Worm (Caenorhabditis elegans) whole organism, late embryonic: Measurements from ENCODE around the gene C16C8.9.
"Not testable (repeated sequence)": the region's sequence is repeated elsewhere in the genome, so short reads cannot be mapped to it uniquely, and the experiment has no call there.

Experiments
- K02D7.2 ChIP-seq: sonication (generic microtip); optimal IDR thresholded peaks from 2 replicates; lab custom pipeline; 2017; ENCODE audit warnings: mild to moderate bottlenecking, missing genetic modification characterization, missing compliant biosample characterization
- T23F11.4 ChIP-seq: fragments of 200-800 bp; sonication (Bioruptor generic); optimal IDR thresholded peaks from 2 replicates; lab custom pipeline; 2018; ENCODE audit warnings: mild to moderate bottlenecking, missing genetic modification characterization, missing compliant biosample characterization
- ahr-1 ChIP-seq: sonication (generic microtip); optimal IDR thresholded peaks from 2 replicates; lab custom pipeline; 2016; ENCODE audit warnings: missing genetic modification characterization, missing compliant biosample characterization
- ama-1 ChIP-seq: fragments of 150-350 bp; optimal IDR thresholded peaks from 2 replicates; lab custom pipeline; 2014
- ceh-18 ChIP-seq: sonication (generic microtip); optimal IDR thresholded peaks from 2 replicates; lab custom pipeline; 2016; ENCODE audit warnings: missing genetic modification characterization, missing compliant biosample characterization
- ceh-24 ChIP-seq: sonication (generic microtip); optimal IDR thresholded peaks from 2 replicates; lab custom pipeline; 2016; ENCODE audit warnings: mild to moderate bottlenecking, missing genetic modification characterization, missing compliant biosample characterization
- ceh-45 ChIP-seq: fragments of 200-800 bp; sonication (Bioruptor generic); IDR thresholded peaks from 2 replicates; pipeline ENCODE4 v1.3.6; 2022; ENCODE audit warnings: missing genetic modification reagents, missing genetic modification characterization, missing compliant biosample characterization
- ceh-48 ChIP-seq: sonication (generic microtip); optimal IDR thresholded peaks from 2 replicates; lab custom pipeline; 2016; ENCODE audit warnings: missing genetic modification characterization, inconsistent platforms, missing compliant biosample characterization
- ceh-6 ChIP-seq: fragments of 200-800 bp; sonication (Bioruptor generic); optimal IDR thresholded peaks from 2 replicates; lab custom pipeline; 2018; ENCODE audit warnings: mild to moderate bottlenecking, missing genetic modification characterization, missing compliant biosample characterization
- che-1 ChIP-seq: sonication (generic microtip); optimal IDR thresholded peaks from 2 replicates; lab custom pipeline; 2016; ENCODE audit warnings: mild to moderate bottlenecking, missing genetic modification characterization, missing compliant biosample characterization
- dmd-4 ChIP-seq: sonication (generic microtip); optimal IDR thresholded peaks from 2 replicates; lab custom pipeline; 2016; ENCODE audit warnings: borderline replicate concordance, missing genetic modification characterization, missing compliant biosample characterization
- dve-1 ChIP-seq: sonication (generic microtip); optimal IDR thresholded peaks from 2 replicates; lab custom pipeline; 2017; ENCODE audit warnings: antibody characterized with exemption, mild to moderate bottlenecking, missing genetic modification characterization, missing compliant biosample characterization
- elt-2 ChIP-seq: sonication (generic microtip); optimal IDR thresholded peaks from 2 replicates; lab custom pipeline; 2016; ENCODE audit warnings: missing genetic modification reagents, missing genetic modification characterization, missing compliant biosample characterization
- eyg-1 ChIP-seq: sonication (generic microtip); optimal IDR thresholded peaks from 2 replicates; lab custom pipeline; 2016; ENCODE audit warnings: missing genotype, missing genetic modification characterization, missing compliant biosample characterization
- fax-1 ChIP-seq: sonication (generic microtip); optimal IDR thresholded peaks from 2 replicates; lab custom pipeline; 2016; ENCODE audit warnings: missing genotype, missing genetic modification characterization, missing compliant biosample characterization
- fkh-10 ChIP-seq: fragments of 150-350 bp; optimal IDR thresholded peaks from 2 replicates; lab custom pipeline; 2014; ENCODE audit warnings: missing biosample characterization, missing genetic modification reagents, missing genetic modification characterization
- gmeb-2 ChIP-seq: sonication (generic microtip); optimal IDR thresholded peaks from 2 replicates; lab custom pipeline; 2016; ENCODE audit warnings: missing genetic modification characterization, inconsistent platforms, missing compliant biosample characterization
- hlh-15 ChIP-seq: sonication (generic microtip); optimal IDR thresholded peaks from 2 replicates; lab custom pipeline; 2016; ENCODE audit warnings: missing genetic modification characterization, missing compliant biosample characterization
- hlh-6 ChIP-seq: sonication (generic microtip); optimal IDR thresholded peaks from 2 replicates; lab custom pipeline; 2016; ENCODE audit warnings: missing genotype, missing genetic modification characterization, missing compliant biosample characterization
- mec-3 ChIP-seq: sonication (generic microtip); optimal IDR thresholded peaks from 2 replicates; lab custom pipeline; 2016; ENCODE audit warnings: borderline replicate concordance, missing genetic modification characterization, missing compliant biosample characterization
- nhr-232 ChIP-seq: sonication (generic microtip); optimal IDR thresholded peaks from 2 replicates; lab custom pipeline; 2016; ENCODE audit warnings: missing genetic modification characterization, missing compliant biosample characterization
- npax-4 ChIP-seq: sonication (generic microtip); optimal IDR thresholded peaks from 2 replicates; lab custom pipeline; 2016; ENCODE audit warnings: missing genetic modification characterization, missing compliant biosample characterization
- odd-2 ChIP-seq: sonication (generic microtip); optimal IDR thresholded peaks from 2 replicates; lab custom pipeline; 2017; ENCODE audit warnings: antibody characterized with exemption, mild to moderate bottlenecking, missing genetic modification characterization, missing compliant biosample characterization
- pat-9 ChIP-seq: fragments of 200-800 bp; sonication (Bioruptor generic); optimal IDR thresholded peaks from 2 replicates; lab custom pipeline; 2018; ENCODE audit warnings: mild to moderate bottlenecking, missing genetic modification characterization, moderate library complexity, missing compliant biosample characterization
- pax-1 ChIP-seq: fragments of 150-350 bp; optimal IDR thresholded peaks from 2 replicates; lab custom pipeline; 2014; ENCODE audit warnings: missing biosample characterization, missing genetic modification characterization
- pha-2 ChIP-seq: sonication (generic microtip); optimal IDR thresholded peaks from 2 replicates; lab custom pipeline; 2017; ENCODE audit warnings: mild to moderate bottlenecking, missing genetic modification characterization, missing compliant biosample characterization
- pha-4 ChIP-seq: fragments of 150-350 bp; optimal IDR thresholded peaks from 2 replicates; lab custom pipeline; 2018; ENCODE audit warnings: missing biosample characterization, missing genetic modification reagents, missing genetic modification characterization
- pqm-1 ChIP-seq: sonication (generic microtip); optimal IDR thresholded peaks from 2 replicates; lab custom pipeline; 2016; ENCODE audit warnings: missing genetic modification characterization, missing compliant biosample characterization
- pros-1 ChIP-seq: fragments of 150-350 bp; optimal IDR thresholded peaks from 2 replicates; lab custom pipeline; 2014; ENCODE audit warnings: missing biosample characterization, missing genetic modification reagents, missing genetic modification characterization
- sdc-2 ChIP-seq: sonication (generic microtip); optimal IDR thresholded peaks from 2 replicates; lab custom pipeline; 2016; ENCODE audit warnings: missing genotype, missing genetic modification characterization, missing compliant biosample characterization
- sox-4 ChIP-seq: sonication (generic microtip); optimal IDR thresholded peaks from 2 replicates; lab custom pipeline; 2017; ENCODE audit warnings: mild to moderate bottlenecking, missing genetic modification characterization, inconsistent platforms, missing compliant biosample characterization
- tbx-7 ChIP-seq: sonication (generic microtip); optimal IDR thresholded peaks from 2 replicates; lab custom pipeline; 2016; ENCODE audit warnings: missing genotype, missing genetic modification characterization, missing compliant biosample characterization
- unc-55 ChIP-seq: sonication (generic microtip); optimal IDR thresholded peaks from 2 replicates; lab custom pipeline; 2017; ENCODE audit warnings: missing biosample characterization, missing genetic modification reagents, missing genetic modification characterization
- unc-86 ChIP-seq: sonication (generic microtip); optimal IDR thresholded peaks from 2 replicates; lab custom pipeline; 2016; ENCODE audit warnings: missing genetic modification characterization, missing compliant biosample characterization
- ztf-16 ChIP-seq: sonication (generic microtip); optimal IDR thresholded peaks from 2 replicates; lab custom pipeline; 2017; ENCODE audit warnings: missing genetic modification characterization, missing compliant biosample characterization

C16C8.9 gene

ce11 chrII:3458209-3458608 is 4.8 kb downstream of the C16C8.9 start, which contains the start of the genes C16C8.26 and C16C8.19:
C16C8.26 (minus strand) TSS chrII:3458309.
C16C8.19 (plus strand) TSS chrII:3458487.
- TF ChIP-seq ceh-45 (GFP tag; lab: Robert Waterston, UW): no peak

- TF ChIP-seq fkh-10 (GFP tag; lab: Kevin White, UChicago) (no peak), pha-2 (no peak), mec-3 (tag; lab: Kevin White, UChicago) (no peak), elt-2 (tag; lab: Kevin White, UChicago) (no peak), pha-4 (no peak), ztf-16 (tag; lab: Kevin White, UChicago) (no peak), odd-2 (tag; lab: Kevin White, UChicago) (no peak), ceh-18 (no peak), pros-1 (tag; lab: Kevin White, UChicago) (no peak), ceh-48 (tag; lab: Kevin White, UChicago) (no peak), hlh-6 (tag; lab: Kevin White, UChicago) (no peak), gmeb-2 (tag; lab: Kevin White, UChicago) (no peak), ama-1 (lab: Kevin White, UChicago) (no peak), unc-86 (no peak), ceh-45 (GFP tag; lab: Robert Waterston, UW) (no peak)
Observed at ce11 chrII:3453521-3453920, 9.5 kb downstream of the C16C8.9 start, which contains the start of gene C16C8.11. C16C8.11 (plus strand) TSS chrII:3453708.

DNA sequence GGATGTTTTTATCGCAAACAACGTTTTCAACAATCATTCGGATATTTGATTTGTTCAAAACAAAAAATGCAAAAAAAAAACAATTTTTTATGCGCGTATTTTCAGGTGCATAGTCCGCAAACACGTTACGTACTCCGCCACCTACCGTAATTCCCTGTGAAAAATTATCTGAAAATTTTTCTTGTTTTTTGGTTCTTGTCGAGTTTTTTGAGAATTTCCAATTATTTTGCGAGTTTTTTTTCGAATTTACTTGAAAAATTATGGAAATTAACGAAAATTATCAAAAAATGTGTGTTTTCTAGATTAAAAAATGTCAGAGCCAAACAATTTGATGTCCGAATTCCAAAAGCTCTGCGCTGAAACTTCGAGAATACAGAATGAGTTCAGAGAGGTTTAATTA is 10.6 kb downstream of the C16C8.9 start, which contains the start of gene C16C8.12:
Gene C16C8.12 (plus strand): TSS at position 301 of the 400 bp plus-strand sequence.
- TF ChIP-seq ahr-1 (tag; lab: Kevin White, UChicago) (no peak), pat-9 (tag; lab: Kevin White, UChicago) (no peak), mec-3 (tag; lab: Kevin White, UChicago) (no peak), tbx-7 (tag; lab: Kevin White, UChicago) (no peak), dmd-4 (no peak), pax-1 (tag; lab: Kevin White, UChicago) (no peak), ceh-24 (no peak), T23F11.4 (no peak), hlh-6 (tag; lab: Kevin White, UChicago) (no peak), pha-4 (no peak), sox-4 (no peak)

DNA sequence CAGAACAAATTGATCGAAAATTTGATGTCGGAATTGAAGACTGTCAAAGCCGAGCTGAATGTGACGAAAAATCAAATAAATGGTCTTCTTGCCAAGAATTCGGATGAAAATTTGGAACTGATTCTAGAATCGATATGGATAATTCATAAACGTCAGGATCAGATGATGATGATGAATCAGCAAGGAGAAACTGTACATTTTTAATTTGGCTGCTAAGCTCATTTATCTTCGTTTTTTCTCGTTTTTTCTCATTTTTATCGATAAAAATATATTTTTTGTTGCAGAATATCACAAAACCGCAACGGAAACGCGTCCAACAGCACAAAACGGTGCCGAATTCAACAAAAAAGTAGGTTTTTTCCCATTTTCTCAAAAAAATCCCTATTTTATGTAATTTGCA is 13.5 kb downstream of the C16C8.9 start, which contains the start of gene C16C8.14:
Gene C16C8.14 (plus strand): TSS at position 301 of the 400 bp plus-strand sequence.
- TF ChIP-seq unc-55 (GFP tag; lab: Kevin White, UChicago); hlh-15 (tag; lab: Kevin White, UChicago); gmeb-2 (tag; lab: Kevin White, UChicago): not testable (repeated sequence)

DNA sequence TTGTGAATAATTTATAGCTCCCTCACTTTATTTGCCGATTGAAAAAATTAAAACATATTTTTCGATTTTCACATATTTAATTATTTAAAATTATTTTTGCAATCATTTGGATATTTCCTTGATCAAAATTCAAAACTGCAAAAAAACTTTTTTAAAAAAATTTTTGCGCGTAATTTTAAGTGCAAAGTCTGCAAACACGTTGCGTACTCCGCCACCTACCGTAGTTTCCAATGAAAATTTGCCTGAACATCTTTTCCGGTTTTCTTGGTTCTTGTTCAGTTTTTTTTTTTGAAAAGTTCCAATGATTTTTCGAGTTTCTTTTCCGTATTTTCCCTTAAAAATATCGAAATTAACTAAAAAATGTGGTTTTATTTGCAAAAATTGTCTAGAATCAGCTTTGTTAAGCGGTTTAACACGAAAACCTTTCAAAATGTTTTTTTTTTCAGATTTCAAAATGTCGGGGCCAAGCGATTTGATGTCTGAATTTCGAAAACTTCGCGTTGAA is 14.2 kb downstream of the C16C8.9 start, which contains the start of gene C16C8.25:
Gene C16C8.25 (plus strand): TSS at position 455 of the 505 bp plus-strand sequence.
- TF ChIP-seq che-1 (tag; lab: Kevin White, UChicago): no peak
- TF ChIP-seq pha-2: no peak
- TF ChIP-seq eyg-1: no peak
- TF ChIP-seq sox-4: no peak
- TF ChIP-seq ceh-6 (GFP tag; lab: Kevin White, UChicago): no peak
- TF ChIP-seq T23F11.4: no peak
- TF ChIP-seq nhr-232 (tag; lab: Kevin White, UChicago): no peak
- no peak for TF ChIP-seq fax-1

ce11 chrII:3447906-3448305 is 15.1 kb downstream of the C16C8.9 start, which contains the start of gene C16C8.21:
C16C8.21 (plus strand) TSS chrII:3448206.
- TF ChIP-seq nhr-232 (tag; lab: Kevin White, UChicago) (no peak), dve-1 (no peak), npax-4 (no peak), gmeb-2 (tag; lab: Kevin White, UChicago) (no peak), sdc-2 (tag; lab: Kevin White, UChicago) (no peak), fax-1 (no peak), pqm-1 (tag; lab: Kevin White, UChicago) (no peak), K02D7.2 (tag; lab: Kevin White, UChicago) (no peak)
